Worm (Caenorhabditis elegans) whole organism, early embryonic: ENCODE results near the gene ZK721.4.
"Not testable (repeated sequence)": the region's sequence is repeated elsewhere in the genome, so short reads cannot be mapped to it uniquely, and the experiment has no call there.

ENCODE experiments used
- B0310.2 ChIP-seq: sonication (generic microtip); optimal IDR thresholded peaks from 2 replicates; lab custom pipeline; 2016; ENCODE audit warnings: mild to moderate bottlenecking, missing genetic modification characterization, missing compliant biosample characterization
- F13C5.2 ChIP-seq: sonication (generic microtip); optimal IDR thresholded peaks from 2 replicates; lab custom pipeline; 2017; ENCODE audit warnings: mild to moderate bottlenecking, missing genetic modification characterization, inconsistent platforms, missing compliant biosample characterization
- aly-1 ChIP-seq: sonication (generic microtip); optimal IDR thresholded peaks from 2 replicates; lab custom pipeline; 2016; ENCODE audit warnings: missing genetic modification characterization, missing compliant biosample characterization
- ama-1 ChIP-seq: fragments of 150-350 bp; optimal IDR thresholded peaks from 2 replicates; lab custom pipeline; 2014
- ceh-13 ChIP-seq: fragments of 200-800 bp; sonication (Bioruptor generic); optimal IDR thresholded peaks from 2 replicates; lab custom pipeline; 2018; ENCODE audit warnings: mild to moderate bottlenecking, missing genetic modification characterization, missing compliant biosample characterization
- ceh-36 ChIP-seq: sonication (generic microtip); optimal IDR thresholded peaks from 2 replicates; lab custom pipeline; 2016; ENCODE audit warnings: missing genetic modification characterization, inconsistent platforms, missing compliant biosample characterization
- ets-7 ChIP-seq: sonication (generic microtip); optimal IDR thresholded peaks from 2 replicates; lab custom pipeline; 2016; ENCODE audit warnings: missing genotype, missing genetic modification characterization, missing compliant biosample characterization
- flt-1 ChIP-seq: fragments of 200-800 bp; sonication (Bioruptor generic); IDR thresholded peaks from 2 replicates; pipeline ENCODE4 v1.3.6; 2022; ENCODE audit warnings: missing genetic modification characterization, missing compliant biosample characterization
- hmbx-1 ChIP-seq: sonication (generic microtip); optimal IDR thresholded peaks from 2 replicates; lab custom pipeline; 2016; ENCODE audit warnings: mild to moderate bottlenecking, missing genetic modification characterization, missing compliant biosample characterization
- hmg-4 ChIP-seq: fragments of 200-800 bp; sonication (Bioruptor generic); optimal IDR thresholded peaks from 2 replicates; lab custom pipeline; 2018; ENCODE audit warnings: mild to moderate bottlenecking, missing genetic modification characterization, missing compliant biosample characterization
- hnd-1 ChIP-seq: sonication (generic microtip); optimal IDR thresholded peaks from 2 replicates; lab custom pipeline; 2016; ENCODE audit warnings: missing genetic modification characterization, missing compliant biosample characterization
- pes-1 ChIP-seq: fragments of 200-800 bp; sonication (Bioruptor generic); IDR thresholded peaks from 2 replicates; pipeline ENCODE4 v1.3.6; 2022; ENCODE audit warnings: missing genetic modification reagents, missing genetic modification characterization, missing compliant biosample characterization
- scrt-1 ChIP-seq: fragments of 200-800 bp; sonication (Bioruptor generic); IDR thresholded peaks from 2 replicates; pipeline ENCODE4 v1.3.6; 2022; ENCODE audit warnings: missing genetic modification characterization, missing compliant biosample characterization
- sea-1 ChIP-seq: fragments of 200-800 bp; sonication (Bioruptor generic); conservative IDR thresholded peaks from 2 replicates; pipeline ENCODE4 v1.3.6; 2022; ENCODE audit warnings: missing genetic modification characterization, missing compliant biosample characterization
- tbx-11 ChIP-seq: fragments of 200-800 bp; sonication (Bioruptor generic); IDR thresholded peaks from 2 replicates; pipeline ENCODE4 v1.3.6; 2022; ENCODE audit warnings: missing genetic modification characterization, missing compliant biosample characterization
- tbx-37 ChIP-seq: fragments of 200-800 bp; sonication (Bioruptor generic); conservative IDR thresholded peaks from 2 replicates; pipeline ENCODE4 v1.3.6; 2022; ENCODE audit warnings: missing genetic modification reagents, missing genetic modification characterization, missing compliant biosample characterization
- tra-4 ChIP-seq: sonication (generic microtip); optimal IDR thresholded peaks from 2 replicates; lab custom pipeline; 2017; ENCODE audit warnings: missing genetic modification characterization, missing compliant biosample characterization

Gene ZK721.4

DNA sequence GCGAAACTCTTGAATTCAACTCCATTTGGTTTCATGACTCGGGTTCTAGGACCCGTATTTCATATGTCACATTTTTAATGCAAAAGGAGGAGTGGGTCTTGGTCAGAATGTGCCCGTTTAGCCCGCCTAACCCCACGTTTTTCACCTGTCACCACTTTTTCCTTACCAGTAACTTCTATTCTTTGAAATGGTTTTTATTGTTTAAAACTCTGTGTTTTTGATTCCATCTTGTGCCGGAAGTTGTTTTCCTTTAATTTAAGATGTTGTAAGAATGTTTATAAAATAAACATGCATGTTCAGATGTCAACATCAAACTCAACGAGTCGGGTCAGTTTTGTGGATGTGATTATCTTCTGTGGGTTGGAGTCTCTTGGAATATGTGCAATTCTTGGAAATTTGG is at the start of gene ZK721.4:
TSS of gene ZK721.4 (plus strand) at position 301 of the 400 bp plus-strand sequence.
- TF ChIP-seq hmbx-1 (no peak), ceh-13 (no peak), ama-1 (lab: Kevin White, UChicago) (no peak), tra-4 (tag; lab: Kevin White, UChicago) (no peak), pes-1 (no peak), sea-1 (no peak), ets-7 (tag; lab: Kevin White, UChicago) (no peak), tbx-37 (GFP tag; lab: Robert Waterston, UW) (no peak), F13C5.2 (no peak), B0310.2 (tag; lab: Kevin White, UChicago) (no peak), ceh-36 (tag; lab: Kevin White, UChicago) (no peak)

DNA sequence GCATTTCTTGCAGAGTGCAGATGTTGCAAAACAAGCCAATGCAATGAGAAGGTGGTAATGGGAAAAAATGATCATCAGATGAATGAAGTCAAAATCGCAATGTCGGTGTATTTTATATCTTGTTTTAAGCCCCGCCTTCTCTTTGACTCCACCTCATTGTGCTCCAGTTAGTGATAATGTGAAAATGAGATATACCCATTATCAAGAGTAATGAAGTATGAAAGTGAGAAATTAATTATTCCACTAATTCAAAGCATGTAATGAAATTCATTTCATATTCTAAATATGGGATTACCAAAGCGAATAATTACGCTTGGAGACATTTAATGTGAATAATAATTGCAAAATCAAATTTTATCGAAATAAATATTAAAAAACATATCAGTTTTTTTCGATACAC is 46.8 kb upstream of the ZK721.4 start, which contains the start of gene M02D8.6:
TSS of gene M02D8.6 (minus strand) at position 101 of the 400 bp plus-strand sequence.
- TF ChIP-seq ceh-13, flt-1, sea-1: not testable (repeated sequence)

DNA sequence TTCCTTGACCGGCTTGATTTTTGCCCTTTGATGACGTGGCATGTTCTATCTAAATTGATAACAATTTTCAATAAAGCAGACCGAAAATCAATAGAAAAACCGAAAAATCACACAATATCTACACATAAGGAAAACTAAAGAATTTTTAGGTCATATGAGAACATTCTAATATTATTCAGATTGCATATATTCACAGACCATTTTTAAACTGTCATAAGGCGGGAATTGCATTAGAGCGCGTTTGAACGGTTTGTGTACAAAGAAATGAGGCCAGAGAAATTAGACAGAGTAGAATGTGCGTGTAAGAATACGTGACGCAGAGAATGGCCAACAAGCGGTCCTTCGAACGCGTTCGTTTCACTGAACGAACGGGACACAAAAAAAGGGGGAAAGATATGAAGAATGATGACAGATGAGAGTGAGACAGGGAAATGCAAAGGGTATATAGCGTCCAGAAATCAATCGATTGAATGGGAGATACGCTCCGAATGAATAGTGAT is 41.6 kb upstream of the ZK721.4 start, which contains the start of gene M02D8.3:
TSS of gene M02D8.3 (minus strand) at position 51 of the 500 bp plus-strand sequence.
- TF ChIP-seq scrt-1 (GFP tag; lab: Robert Waterston, UW) (no peak), F13C5.2 (peak; percentile 35)

DNA sequence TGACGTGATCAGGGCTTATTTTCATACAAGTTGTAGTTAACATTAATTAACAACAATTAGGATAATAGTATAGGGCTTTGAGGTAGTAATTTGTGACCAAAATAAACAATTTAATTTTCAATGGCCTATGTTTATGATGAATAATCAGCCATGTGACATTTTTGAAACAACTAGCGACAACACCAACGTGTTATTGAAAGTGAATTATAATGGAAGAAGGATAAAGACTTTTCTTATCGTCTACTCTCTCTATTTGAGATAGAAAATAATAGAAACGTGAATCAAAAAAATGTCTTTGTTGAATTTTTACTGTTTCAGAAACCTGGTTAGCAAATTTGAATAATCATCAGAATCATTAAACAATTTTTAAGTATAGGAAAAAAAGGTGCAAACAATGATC is 40.9 kb upstream of the ZK721.4 start:
- TF ChIP-seq ceh-13, result no peak
- no peak for TF ChIP-seq hnd-1 (tag; lab: Kevin White, UChicago)
- no peak for TF ChIP-seq aly-1 (tag; lab: Kevin White, UChicago)
- TF ChIP-seq ama-1 (lab: Kevin White, UChicago), result no peak
- no peak for TF ChIP-seq ceh-36 (tag; lab: Kevin White, UChicago)
- TF ChIP-seq F13C5.2, result no peak
- no peak for TF ChIP-seq hmg-4 (GFP tag; lab: Kevin White, UChicago)
- no peak for TF ChIP-seq tbx-11
- no peak for TF ChIP-seq scrt-1 (GFP tag; lab: Robert Waterston, UW)
- TF ChIP-seq hmbx-1, result no peak
- no peak for TF ChIP-seq flt-1
- TF ChIP-seq tbx-37 (GFP tag; lab: Robert Waterston, UW), result no peak
- TF ChIP-seq sea-1, result no peak
- no peak for TF ChIP-seq tra-4 (tag; lab: Kevin White, UChicago)
- no peak for TF ChIP-seq ets-7 (tag; lab: Kevin White, UChicago)
- TF ChIP-seq B0310.2 (tag; lab: Kevin White, UChicago), result no peak
- TF ChIP-seq pes-1, result no peak

DNA sequence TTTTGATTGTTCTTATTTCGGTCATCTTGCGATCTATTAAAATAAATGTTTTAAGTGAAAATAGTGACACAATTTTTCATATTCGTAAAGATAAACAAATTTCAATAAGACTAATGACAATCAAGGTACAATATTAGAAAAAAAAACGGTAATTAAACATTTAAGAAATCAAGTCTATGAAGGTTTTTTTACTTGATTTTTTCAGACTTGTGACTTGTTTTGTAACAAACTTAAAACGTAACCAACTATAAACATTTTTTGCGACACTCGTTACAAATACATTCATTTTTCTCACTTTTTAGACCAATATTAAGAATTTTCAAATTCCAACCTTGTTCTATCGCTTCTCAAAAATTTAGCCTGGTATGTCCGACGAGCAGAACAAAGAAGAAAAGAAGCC is 39.3 kb upstream of the ZK721.4 start, which contains the start of gene M02D8.2:
TSS of gene M02D8.2 (plus strand) at position 301 of the 400 bp plus-strand sequence.
- TF ChIP-seq hnd-1 (tag; lab: Kevin White, UChicago) (no peak), F13C5.2 (no peak), scrt-1 (GFP tag; lab: Robert Waterston, UW) (no peak), flt-1 (no peak), ceh-13 (no peak), tbx-11 (no peak), aly-1 (tag; lab: Kevin White, UChicago) (no peak), ets-7 (tag; lab: Kevin White, UChicago) (no peak), hmbx-1 (no peak), B0310.2 (tag; lab: Kevin White, UChicago) (no peak), ama-1 (lab: Kevin White, UChicago) (no peak), ceh-36 (tag; lab: Kevin White, UChicago) (no peak), tra-4 (tag; lab: Kevin White, UChicago) (no peak), sea-1 (no peak), tbx-37 (GFP tag; lab: Robert Waterston, UW) (no peak), hmg-4 (GFP tag; lab: Kevin White, UChicago) (no peak), pes-1 (no peak)

DNA sequence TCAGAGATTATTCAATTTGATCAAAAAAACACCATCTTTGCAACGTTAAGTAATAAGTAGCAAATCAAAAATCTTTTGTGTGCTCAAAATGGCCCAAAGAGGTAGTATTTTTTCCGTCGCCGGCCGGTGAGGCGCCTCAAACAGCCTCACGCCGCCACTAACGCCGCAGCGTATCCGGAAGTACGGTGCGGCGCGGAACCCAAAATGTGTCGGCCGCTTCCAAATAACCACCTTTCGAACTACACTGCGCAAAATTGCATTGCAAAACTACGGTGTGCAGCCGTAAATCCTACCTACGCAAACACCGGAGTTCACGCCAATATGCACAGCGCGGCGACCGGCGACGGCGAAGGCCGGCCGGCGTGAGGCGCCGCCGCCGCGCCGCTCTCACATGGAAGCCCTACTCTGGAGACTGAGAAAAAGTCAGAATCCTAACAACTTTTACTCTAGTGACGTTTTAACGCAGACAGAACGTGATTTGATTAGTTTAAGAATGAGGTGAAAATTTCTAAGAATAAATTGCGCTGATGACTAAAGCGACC is 37.0 kb upstream of the ZK721.4 start:
- TF ChIP-seq hmg-4 (GFP tag; lab: Kevin White, UChicago), result no peak
- TF ChIP-seq B0310.2 (tag; lab: Kevin White, UChicago), result no peak
- TF ChIP-seq aly-1 (tag; lab: Kevin White, UChicago), result no peak
- no peak for TF ChIP-seq tbx-37 (GFP tag; lab: Robert Waterston, UW)
- no peak for TF ChIP-seq flt-1
- TF ChIP-seq scrt-1 (GFP tag; lab: Robert Waterston, UW), result no peak
- no peak for TF ChIP-seq ceh-13
- TF ChIP-seq sea-1, result no peak
- no peak for TF ChIP-seq tbx-11
- TF ChIP-seq ceh-36 (tag; lab: Kevin White, UChicago), result no peak
- TF ChIP-seq F13C5.2, result no peak
- no peak for TF ChIP-seq ama-1 (lab: Kevin White, UChicago)
- TF ChIP-seq hmbx-1, result no peak
- no peak for TF ChIP-seq ets-7 (tag; lab: Kevin White, UChicago)
- TF ChIP-seq hnd-1 (tag; lab: Kevin White, UChicago), result no peak
- no peak for TF ChIP-seq pes-1

DNA sequence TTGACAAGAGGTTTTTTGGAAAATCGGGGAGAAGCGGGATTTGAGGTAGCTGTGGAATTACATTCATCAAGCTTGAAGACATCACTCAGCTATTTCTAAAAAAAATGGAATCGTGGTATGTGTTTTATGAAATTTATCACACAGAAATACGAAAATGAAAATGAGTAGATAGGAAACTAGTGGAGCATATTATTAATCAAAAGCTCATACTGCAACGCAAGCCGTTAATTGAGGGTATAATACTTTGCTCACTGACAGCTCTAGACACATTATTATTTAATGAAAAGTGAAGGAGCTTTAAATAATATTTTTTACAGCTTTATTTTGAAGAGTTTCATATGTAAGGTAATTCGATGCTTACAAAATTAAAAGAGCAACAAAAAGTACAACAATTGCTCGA is 35.8 kb upstream of the ZK721.4 start, which contains the start of gene M02D8.7:
TSS of gene M02D8.7 (minus strand) at position 101 of the 400 bp plus-strand sequence.
- TF ChIP-seq B0310.2 (tag; lab: Kevin White, UChicago), result no peak
- no peak for TF ChIP-seq sea-1
- no peak for TF ChIP-seq hmg-4 (GFP tag; lab: Kevin White, UChicago)
- TF ChIP-seq ceh-36 (tag; lab: Kevin White, UChicago), result no peak
- TF ChIP-seq scrt-1 (GFP tag; lab: Robert Waterston, UW), result no peak
- no peak for TF ChIP-seq ceh-13
- TF ChIP-seq hmbx-1, result no peak
- no peak for TF ChIP-seq ama-1 (lab: Kevin White, UChicago)
- TF ChIP-seq pes-1, result no peak
- no peak for TF ChIP-seq aly-1 (tag; lab: Kevin White, UChicago)
